Fruit fly (Drosophila melanogaster) S2 (cell line): ENCODE measurements around the gene Eo.

Source experiments
- CG8478 ChIP-seq: fragments of >200 bp; optimal IDR thresholded peaks from 2 replicates; lab custom pipeline; 2018
- CTCF ChIP-seq, 2 experiments: fragments of >200 bp; optimal IDR thresholded peaks; 2 replicates each; lab custom pipeline; 2018

The Eo gene

DNA sequence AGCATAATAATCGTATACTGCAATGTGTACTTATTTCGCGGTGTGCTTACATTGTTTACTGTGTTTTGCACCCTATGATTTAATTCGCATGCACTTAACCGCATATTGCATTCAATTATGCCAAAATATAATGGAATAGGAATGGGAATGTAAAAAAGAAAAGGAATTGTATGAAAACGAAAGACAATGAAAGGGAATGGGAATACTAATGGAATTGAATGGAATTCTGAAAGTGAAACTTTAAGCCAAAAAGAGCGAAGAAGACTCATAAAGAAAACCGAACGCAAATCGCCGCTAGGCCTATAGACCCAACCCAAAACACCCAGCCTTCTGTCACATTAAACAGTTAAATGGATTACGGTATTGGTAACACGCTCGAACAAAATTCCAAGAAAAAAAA, 24.7 kb downstream of the Eo start:
- TF ChIP-seq CTCF (optimal IDR thresholded peaks at IDR 0.05; lab: Kevin White, UChicago) (no peak), CG8478 (lab: Kevin White, UChicago) (no peak)

DNA sequence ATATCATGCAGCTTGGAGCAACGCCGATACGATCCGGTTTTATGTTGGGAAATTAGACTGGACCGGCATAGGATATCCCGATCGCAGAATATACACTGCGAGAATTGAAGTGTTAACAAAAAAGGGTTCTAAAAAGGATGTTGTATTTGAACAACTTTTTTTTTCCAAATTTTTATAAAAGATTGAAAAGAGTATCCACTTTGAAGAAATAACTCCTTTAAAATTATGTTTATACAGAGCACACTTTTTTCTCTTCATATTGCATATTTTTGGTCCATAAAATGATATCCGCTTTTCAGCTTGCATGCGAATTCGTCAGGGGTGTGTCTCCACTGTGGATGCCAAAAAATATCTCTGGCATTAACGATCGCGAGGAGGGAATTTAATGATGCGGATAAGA, 26.3 kb downstream of the Eo start:
- TF ChIP-seq CG8478 (lab: Kevin White, UChicago) (no peak), CTCF (optimal IDR thresholded peaks at IDR 0.05; lab: Kevin White, UChicago) (no peak)

DNA sequence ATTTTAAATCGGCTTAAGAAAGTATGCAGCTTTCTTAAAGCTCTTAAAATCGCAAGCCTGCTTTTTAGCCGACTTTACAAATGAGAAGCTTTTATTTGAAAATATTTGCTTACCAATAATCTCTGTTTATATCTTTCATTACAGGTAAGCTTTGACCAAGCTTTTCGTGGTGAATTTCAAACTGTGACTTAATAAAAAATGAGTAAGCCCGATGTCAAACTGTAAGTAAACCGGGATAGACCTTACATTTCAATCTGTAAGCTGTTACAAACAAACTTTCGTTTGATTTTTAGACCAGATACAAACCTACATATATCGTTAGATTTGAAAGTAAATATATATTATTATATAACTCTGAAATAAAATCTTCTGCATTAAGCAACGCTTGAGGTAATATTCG, 33.0 kb downstream of the Eo start:
- no peak for TF ChIP-seq CG8478 (lab: Kevin White, UChicago)

DNA sequence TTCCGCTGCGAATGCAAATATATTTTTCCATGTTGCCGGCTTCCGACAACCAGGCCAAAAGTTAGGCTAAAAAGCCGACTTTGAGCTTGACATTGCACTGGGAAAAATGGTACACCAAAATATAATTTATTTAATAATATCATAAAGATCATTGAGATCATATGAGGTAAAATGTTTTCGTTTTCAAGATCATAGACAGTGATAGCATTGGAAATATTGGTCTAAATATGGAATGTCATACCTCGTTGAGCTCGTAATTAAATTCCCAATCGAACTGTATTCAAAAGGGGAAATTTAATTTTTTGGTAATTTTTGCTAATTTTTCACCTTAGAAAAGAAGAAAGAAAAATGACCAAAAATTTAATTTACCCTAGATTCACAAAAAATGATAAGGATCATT, 34.6 kb downstream of the Eo start:
- TF ChIP-seq CG8478 (lab: Kevin White, UChicago) (no peak), CTCF (optimal IDR thresholded peaks at IDR 0.05; lab: Kevin White, UChicago) (no peak)

DNA sequence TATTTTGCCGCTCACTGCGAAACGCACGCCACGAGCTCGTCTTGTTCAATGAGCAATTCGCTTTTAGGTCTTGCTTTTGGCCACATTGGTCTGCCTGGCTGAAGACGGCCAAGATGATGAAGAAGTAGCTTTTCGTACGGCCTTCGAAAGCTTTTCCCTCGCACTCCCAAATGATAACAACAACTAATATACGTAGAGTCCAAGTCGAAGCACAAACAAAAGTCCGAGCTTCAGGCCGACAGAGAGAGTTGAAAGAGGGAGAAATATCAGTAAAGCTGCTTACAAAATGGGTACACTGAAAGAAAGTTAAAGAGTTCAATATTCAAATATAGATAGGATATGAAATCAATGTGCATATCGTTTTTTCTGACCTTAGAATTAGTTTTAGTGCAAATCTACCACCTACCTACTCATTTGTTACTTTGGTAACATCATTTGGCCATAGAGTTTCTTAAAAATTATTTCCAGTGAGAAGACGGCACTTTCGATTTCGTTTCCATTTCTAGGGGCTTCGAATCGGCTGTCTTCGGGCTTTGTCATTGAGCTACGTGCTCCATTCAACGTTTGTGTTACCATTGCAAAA, 36.0 kb downstream of the Eo start, which contains the start of the genes CG45064 and CG45065:
Gene CG45064, minus strand, starts transcription at position 51 of the 583 bp plus-strand sequence.
Gene CG45065, minus strand, starts transcription at position 51 of the 583 bp plus-strand sequence.
- TF ChIP-seq CG8478 (lab: Kevin White, UChicago) (no peak), CTCF (optimal IDR thresholded peaks at IDR 0.05; lab: Kevin White, UChicago) (no peak)

DNA sequence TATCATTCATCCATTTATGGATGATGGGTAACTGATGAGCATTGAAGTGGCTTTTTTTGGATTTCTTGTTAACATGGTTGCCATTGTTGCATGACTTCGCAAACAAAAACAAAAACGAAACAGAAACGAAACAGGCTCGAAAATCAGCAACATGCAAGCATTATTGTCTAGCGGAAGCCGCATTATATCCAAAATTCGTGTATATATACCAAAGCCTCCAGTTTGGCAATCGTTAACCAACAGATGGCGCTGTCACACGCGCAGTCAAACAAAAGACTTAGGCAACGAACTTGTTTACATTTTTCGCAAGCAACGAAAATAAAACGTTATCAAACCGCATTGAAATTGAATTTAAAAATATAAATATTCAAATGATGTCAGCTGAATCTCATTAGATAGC, 39.7 kb downstream of the Eo start:
- TF ChIP-seq CTCF (optimal IDR thresholded peaks at IDR 0.05; lab: Kevin White, UChicago) (peak; percentile 61 to 71), CG8478 (lab: Kevin White, UChicago) (no peak)

DNA sequence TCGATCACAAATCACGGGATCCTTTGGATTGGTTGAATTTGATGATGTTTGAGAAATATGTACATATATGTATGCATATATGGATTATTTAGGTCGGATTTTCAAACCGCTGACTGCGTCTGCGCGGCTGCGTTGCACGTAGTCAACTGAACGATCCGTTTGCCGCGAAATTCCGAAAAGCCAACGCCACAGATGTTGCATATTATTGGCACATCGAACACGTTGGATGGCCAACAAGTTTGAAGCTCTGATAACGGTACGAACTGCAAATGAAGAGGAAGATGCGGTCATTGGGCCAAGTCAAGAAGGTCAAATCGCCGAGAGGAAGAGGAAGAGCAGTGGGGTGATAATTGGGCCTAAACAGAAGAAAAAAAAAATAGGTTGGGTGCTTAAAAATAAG, 47.6 kb downstream of the Eo start, which contains the start of gene CG9518:
Gene CG9518, minus strand, starts transcription at position 154 of the 400 bp plus-strand sequence.
- TF ChIP-seq CTCF (optimal IDR thresholded peaks at IDR 0.05; lab: Kevin White, UChicago) (no peak), CG8478 (lab: Kevin White, UChicago) (no peak)

DNA sequence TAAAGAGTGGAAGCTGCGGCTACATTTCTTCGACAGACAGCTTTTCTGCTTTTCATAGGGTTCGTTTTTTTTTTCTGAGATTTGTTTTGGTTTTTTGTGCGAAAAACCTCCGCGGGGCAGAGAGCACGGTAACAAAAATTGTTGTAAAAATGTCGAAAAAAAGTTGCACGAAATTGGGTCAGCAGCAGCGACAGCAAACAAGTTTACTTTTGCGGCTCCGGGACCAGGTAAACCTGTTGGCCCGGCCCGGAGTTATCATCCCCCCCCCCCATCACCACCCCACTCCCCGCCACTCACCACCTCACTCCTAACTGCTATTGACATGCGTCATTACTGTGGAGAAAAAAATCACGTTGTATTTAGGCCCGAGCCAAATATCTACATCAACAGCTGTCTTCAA, 50.2 kb downstream of the Eo start:
- TF ChIP-seq CTCF (optimal IDR thresholded peaks at IDR 0.05; lab: Kevin White, UChicago) (no peak), CG8478 (lab: Kevin White, UChicago) (no peak)

DNA sequence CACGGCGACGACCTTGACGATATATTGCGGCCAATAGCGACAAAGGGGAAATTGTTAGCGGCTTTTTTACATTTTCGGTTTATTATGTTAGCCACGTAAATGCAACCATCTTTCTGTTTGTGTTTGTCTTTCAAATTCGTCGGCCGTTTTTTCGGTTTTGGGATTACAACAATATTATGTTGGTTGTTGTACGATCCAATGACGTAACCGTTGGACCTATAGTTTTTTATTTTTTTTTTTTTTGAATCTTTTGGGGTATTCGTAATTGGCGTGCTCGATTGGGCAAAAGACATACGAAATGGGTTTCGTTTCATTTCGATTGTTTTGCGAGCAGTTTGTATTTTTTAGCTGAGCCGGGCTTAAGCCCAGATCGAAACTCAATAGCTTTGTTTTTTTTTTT, 51.7 kb downstream of the Eo start:
- TF ChIP-seq CG8478 (lab: Kevin White, UChicago) (no peak), CTCF (optimal IDR thresholded peaks at IDR 0.05; lab: Kevin White, UChicago) (no peak)
